Fruit fly (Drosophila melanogaster) whole organism, prepupa: ENCODE measurements around the gene Blimp-1.

Experiments
- Blimp-1 ChIP-seq: fragments of 200-800 bp; sonication (Bioruptor generic); optimal IDR thresholded peaks from 3 replicates; lab custom pipeline; 2017; ENCODE audit warnings: missing biosample characterization, missing genetic modification characterization, mild to moderate bottlenecking, moderate library complexity, missing genetic modification reagents
- CG10631 ChIP-seq: fragments of 200-800 bp; sonication (Bioruptor generic); optimal IDR thresholded peaks from 2 replicates; lab custom pipeline; 2016; ENCODE audit warnings: missing biosample characterization, missing genetic modification characterization
- CG10669 ChIP-seq: fragments of 200-800 bp; sonication (Bioruptor generic); optimal IDR thresholded peaks from 3 replicates; lab custom pipeline; 2018; ENCODE audit warnings: missing biosample characterization, mild to moderate bottlenecking, missing genetic modification characterization, moderate library complexity
- CG11294 ChIP-seq: fragments of 200-800 bp; sonication (Bioruptor generic); IDR thresholded peaks from 2 replicates; pipeline ENCODE4 v1.3.6; 2022; ENCODE audit warnings: missing biosample characterization, missing genetic modification characterization
- CG11762 ChIP-seq: fragments of 200-800 bp; sonication (Bioruptor generic); optimal IDR thresholded peaks from 3 replicates; lab custom pipeline; 2016; ENCODE audit warnings: missing biosample characterization, missing genetic modification characterization; ENCODE audit not compliant: insufficient read depth
- CG11902 ChIP-seq: fragments of 200-800 bp; sonication (Bioruptor generic); optimal IDR thresholded peaks from 3 replicates; lab custom pipeline; 2016; ENCODE audit warnings: missing biosample characterization, missing genetic modification characterization
- CG15336 ChIP-seq: fragments of 200-800 bp; sonication (Bioruptor generic); IDR thresholded peaks from 2 replicates; pipeline ENCODE4 v1.3.6; 2022; ENCODE audit warnings: missing biosample characterization, missing genetic modification characterization
- CG3032 ChIP-seq: fragments of 200-800 bp; optimal IDR thresholded peaks from 2 replicates; lab custom pipeline; 2019; ENCODE audit warnings: missing biosample characterization, mild to moderate bottlenecking, missing genetic modification characterization, moderate library complexity
- CG31627 ChIP-seq: fragments of 200-800 bp; sonication (Bioruptor generic); optimal IDR thresholded peaks from 3 replicates; lab custom pipeline; 2016; ENCODE audit warnings: missing biosample characterization, missing genetic modification characterization
- CG32006 ChIP-seq: fragments of 200-800 bp; sonication (Bioruptor generic); optimal IDR thresholded peaks from 3 replicates; lab custom pipeline; 2017; ENCODE audit warnings: missing biosample characterization, mild to moderate bottlenecking, missing genetic modification characterization
- CG34406 ChIP-seq: fragments of 200-800 bp; sonication (Bioruptor generic); optimal IDR thresholded peaks from 3 replicates; lab custom pipeline; 2016; ENCODE audit warnings: missing biosample characterization, missing genetic modification characterization
- CG3919 ChIP-seq: fragments of 200-800 bp; sonication (Bioruptor generic); optimal IDR thresholded peaks from 3 replicates; lab custom pipeline; 2016; ENCODE audit warnings: missing biosample characterization, missing genetic modification characterization
- CG4318 ChIP-seq: fragments of 200-800 bp; sonication (Bioruptor generic); optimal IDR thresholded peaks from 3 replicates; lab custom pipeline; 2017; ENCODE audit warnings: missing biosample characterization, mild to moderate bottlenecking, missing genetic modification characterization
- CG6163 ChIP-seq: fragments of 200-800 bp; sonication (Bioruptor generic); IDR thresholded peaks from 3 replicates; pipeline ENCODE4 v1.3.6; 2022; ENCODE audit warnings: missing biosample characterization, missing genetic modification characterization
- CG6276 ChIP-seq: fragments of 200-800 bp; sonication (Bioruptor generic); optimal IDR thresholded peaks from 2 replicates; lab custom pipeline; 2017; ENCODE audit warnings: missing biosample characterization, mild to moderate bottlenecking, missing genetic modification characterization
- CG6854 ChIP-seq: fragments of 200-800 bp; sonication (Bioruptor generic); optimal IDR thresholded peaks from 2 replicates; lab custom pipeline; 2017; ENCODE audit warnings: missing biosample characterization, mild to moderate bottlenecking, missing genetic modification characterization
- CG7368 ChIP-seq: fragments of 200-800 bp; sonication (Bioruptor generic); optimal IDR thresholded peaks from 3 replicates; lab custom pipeline; 2016; ENCODE audit warnings: missing biosample characterization, missing genetic modification characterization
- CG8119 ChIP-seq: fragments of 200-800 bp; sonication (Bioruptor generic); IDR thresholded peaks from 3 replicates; pipeline ENCODE4 v1.3.6; 2022; ENCODE audit warnings: missing biosample characterization, missing genetic modification characterization
- CG8319 ChIP-seq: fragments of 200-800 bp; sonication (Bioruptor generic); optimal IDR thresholded peaks from 3 replicates; lab custom pipeline; 2016; ENCODE audit warnings: missing biosample characterization, missing genetic modification characterization
- Eip75B ChIP-seq: fragments of 200-800 bp; sonication (Bioruptor generic); optimal IDR thresholded peaks from 3 replicates; lab custom pipeline; 2016; ENCODE audit warnings: missing biosample characterization, missing genetic modification characterization
- Eip78C ChIP-seq: fragments of 200-800 bp; sonication (Bioruptor generic); peaks from one replicate; lab custom pipeline; 2016; ENCODE audit warnings: missing biosample characterization, missing genetic modification characterization
- Ets21C ChIP-seq: fragments of 200-800 bp; sonication (Bioruptor generic); optimal IDR thresholded peaks from 3 replicates; lab custom pipeline; 2016; ENCODE audit warnings: missing biosample characterization, missing genetic modification characterization
- Ets96B ChIP-seq: fragments of 200-800 bp; optimal IDR thresholded peaks from 2 replicates; lab custom pipeline; 2019; ENCODE audit warnings: missing biosample characterization, mild to moderate bottlenecking, missing genetic modification characterization, moderate library complexity
- Gug ChIP-seq: fragments of 200-800 bp; sonication (Bioruptor generic); IDR thresholded peaks from 2 replicates; pipeline ENCODE4 v1.3.6; 2022; ENCODE audit warnings: missing biosample characterization, missing genetic modification characterization
- Hr38 ChIP-seq: sonication (Bioruptor generic); optimal IDR thresholded peaks from 2 replicates; lab custom pipeline; 2016; ENCODE audit warnings: missing biosample characterization, missing genetic modification characterization
- Hr39 ChIP-seq: fragments of 200-800 bp; sonication (Bioruptor generic); optimal IDR thresholded peaks from 2 replicates; lab custom pipeline; 2016; ENCODE audit warnings: missing biosample characterization, missing genetic modification characterization
- Hr4 ChIP-seq: fragments of 200-800 bp; sonication (Bioruptor generic); optimal IDR thresholded peaks from 3 replicates; lab custom pipeline; 2016; ENCODE audit warnings: missing biosample characterization, missing genetic modification characterization
- Met ChIP-seq: fragments of 200-800 bp; sonication (Bioruptor generic); optimal IDR thresholded peaks from 3 replicates; lab custom pipeline; 2016; ENCODE audit warnings: missing biosample characterization, missing genetic modification characterization
- OdsH ChIP-seq: fragments of 200-800 bp; sonication (Bioruptor generic); optimal IDR thresholded peaks from 3 replicates; lab custom pipeline; 2016; ENCODE audit warnings: missing biosample characterization, missing genetic modification characterization
- Smox ChIP-seq: fragments of 200-800 bp; sonication (Bioruptor generic); optimal IDR thresholded peaks from 3 replicates; lab custom pipeline; 2016; ENCODE audit warnings: missing biosample characterization, missing genetic modification characterization
- Sox102F ChIP-seq: fragments of 200-800 bp; sonication (Bioruptor generic); optimal IDR thresholded peaks from 2 replicates; lab custom pipeline; 2016; ENCODE audit warnings: missing biosample characterization, mild to moderate bottlenecking, missing genetic modification characterization
- Sox14 ChIP-seq: fragments of 200-800 bp; sonication (Bioruptor generic); optimal IDR thresholded peaks from 3 replicates; lab custom pipeline; 2016; ENCODE audit warnings: missing biosample characterization, missing genetic modification characterization
- Sox15 ChIP-seq: fragments of 200-800 bp; sonication (Bioruptor generic); optimal IDR thresholded peaks from 3 replicates; lab custom pipeline; 2016; ENCODE audit warnings: missing biosample characterization, missing genetic modification characterization
- achi ChIP-seq: fragments of 200-800 bp; sonication (Bioruptor generic); optimal IDR thresholded peaks from 3 replicates; lab custom pipeline; 2016; ENCODE audit warnings: missing biosample characterization, missing genetic modification characterization
- acj6 ChIP-seq: fragments of 200-800 bp; sonication (Bioruptor generic); optimal IDR thresholded peaks from 3 replicates; lab custom pipeline; 2016; ENCODE audit warnings: missing biosample characterization, missing genetic modification characterization
- cyc ChIP-seq: fragments of 200-800 bp; sonication (Bioruptor generic); optimal IDR thresholded peaks from 3 replicates; lab custom pipeline; 2016; ENCODE audit warnings: missing biosample characterization, missing genetic modification characterization
- dac ChIP-seq: fragments of 200-800 bp; sonication (Bioruptor generic); optimal IDR thresholded peaks from 2 replicates; lab custom pipeline; 2017; ENCODE audit warnings: missing biosample characterization, mild to moderate bottlenecking, missing genetic modification characterization
- dsx ChIP-seq: fragments of 200-800 bp; optimal IDR thresholded peaks from 3 replicates; lab custom pipeline; 2019; ENCODE audit warnings: missing biosample characterization, mild to moderate bottlenecking, missing genetic modification characterization, moderate library complexity; ENCODE audit not compliant: poor library complexity, severe bottlenecking
- eg ChIP-seq: fragments of 200-800 bp; sonication (Bioruptor generic); IDR thresholded peaks from 3 replicates; pipeline ENCODE4 v1.3.6; 2022; ENCODE audit warnings: missing biosample characterization, missing genetic modification characterization
- fd85E ChIP-seq: fragments of 200-800 bp; sonication (Bioruptor generic); optimal IDR thresholded peaks from 3 replicates; lab custom pipeline; 2016; ENCODE audit warnings: missing biosample characterization, missing genetic modification characterization
- lz ChIP-seq: fragments of 200-800 bp; sonication (Bioruptor generic); optimal IDR thresholded peaks from 3 replicates; lab custom pipeline; 2016; ENCODE audit warnings: missing biosample characterization, missing genetic modification characterization
- net ChIP-seq: fragments of 200-800 bp; sonication (Bioruptor generic); optimal IDR thresholded peaks from 3 replicates; lab custom pipeline; 2016; ENCODE audit warnings: missing biosample characterization, missing genetic modification characterization
- pdm3 ChIP-seq: fragments of 200-800 bp; sonication (Bioruptor generic); optimal IDR thresholded peaks from 3 replicates; lab custom pipeline; 2016; ENCODE audit warnings: missing biosample characterization, missing genetic modification characterization
- salr ChIP-seq, 2 experiments: fragments of 200-800 bp; sonication (Bioruptor generic); optimal IDR thresholded peaks; 3 replicates each; lab custom pipeline; 2016 to 2018; ENCODE audit warnings: missing biosample characterization in 2 of 2, missing genetic modification characterization in 2 of 2, mild to moderate bottlenecking in 1 of 2
- svp ChIP-seq: fragments of 200-800 bp; sonication (Bioruptor generic); peaks from one replicate; lab custom pipeline; 2016; ENCODE audit warnings: missing biosample characterization, missing genetic modification characterization
- topi ChIP-seq: fragments of 200-800 bp; sonication (Bioruptor generic); optimal IDR thresholded peaks from 3 replicates; lab custom pipeline; 2016; ENCODE audit warnings: missing biosample characterization, missing genetic modification characterization
- vri ChIP-seq: fragments of 200-800 bp; sonication (Bioruptor generic); optimal IDR thresholded peaks from 3 replicates; lab custom pipeline; 2016; ENCODE audit warnings: missing biosample characterization, mild to moderate bottlenecking, missing genetic modification characterization

Gene Blimp-1

DNA sequence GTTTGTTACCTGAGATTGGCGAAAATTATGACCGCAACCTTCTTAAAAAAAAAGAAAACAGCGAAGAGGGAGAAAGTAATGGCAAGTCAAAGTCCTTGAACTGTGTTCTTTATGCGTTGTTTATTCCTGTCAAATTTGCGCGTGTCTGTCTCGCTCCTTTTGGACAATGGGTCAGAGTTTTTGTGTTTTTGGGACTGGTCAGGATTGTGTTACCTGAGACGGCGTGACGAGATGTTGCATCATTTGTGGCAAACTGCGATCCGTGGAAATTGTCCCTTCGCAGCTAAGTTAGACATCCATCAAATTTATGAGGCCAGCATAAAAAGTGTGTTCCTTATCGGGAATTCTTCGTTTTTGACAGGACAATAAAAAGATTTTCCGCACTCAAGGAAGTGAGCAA is 7.5 kb upstream of the Blimp-1 start:
- TF ChIP-seq Blimp-1 (GFP tag; lab: Kevin White, UChicago) (peak; percentile 89), CG11762 (GFP tag; lab: Kevin White, UChicago) (no peak), fd85E (GFP tag; lab: Kevin White, UChicago) (no peak), topi (GFP tag; lab: Kevin White, UChicago) (no peak), CG10669 (GFP tag; lab: Kevin White, UChicago) (no peak), CG32006 (GFP tag; lab: Kevin White, UChicago) (no peak), vri (peak; percentile 2)

DNA sequence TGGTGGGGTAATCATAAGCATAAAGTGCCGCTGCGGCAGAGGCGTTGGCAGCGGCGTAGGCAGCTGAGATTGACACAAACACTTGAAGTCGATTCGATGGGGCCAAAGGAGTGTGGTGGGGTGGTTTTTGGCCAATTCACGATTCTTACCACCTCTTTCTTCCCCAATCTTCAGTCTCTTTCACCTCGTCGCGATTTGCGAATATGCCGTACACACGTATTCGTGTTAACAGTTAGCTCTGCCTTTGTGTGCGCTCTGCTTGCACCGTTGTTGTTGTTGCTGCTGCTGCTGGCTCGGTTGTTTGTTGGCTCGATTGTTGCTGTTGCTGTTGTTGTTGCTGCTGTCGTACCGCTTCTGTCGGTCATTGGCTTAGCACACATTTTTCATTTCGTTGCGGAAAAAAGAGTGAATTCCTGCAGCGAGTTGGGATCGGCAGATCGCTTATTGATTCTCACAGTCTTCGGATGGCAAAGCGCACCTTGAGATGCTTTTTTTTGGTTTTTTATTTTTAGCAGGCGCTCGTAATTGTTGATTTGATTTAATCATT is 5.6 kb upstream of the Blimp-1 start:
- TF ChIP-seq Met, result peak; percentile 27
- peak; percentile 17 for TF ChIP-seq Sox102F (GFP tag; lab: Kevin White, UChicago)
- TF ChIP-seq pdm3 (GFP tag; lab: Kevin White, UChicago), result no peak
- peak; percentile 2 for TF ChIP-seq Sox14 (GFP tag; lab: Kevin White, UChicago)
- TF ChIP-seq CG8119 (GFP tag; lab: Robert Waterston, UW), result no peak
- no peak for TF ChIP-seq dsx (GFP tag; lab: Kevin White, UChicago)
- no peak for TF ChIP-seq achi
- TF ChIP-seq CG6854 (GFP tag; lab: Kevin White, UChicago), result peak; percentile 65
- TF ChIP-seq CG32006 (GFP tag; lab: Kevin White, UChicago), result no peak
- TF ChIP-seq CG11762 (GFP tag; lab: Kevin White, UChicago), result no peak
- no peak for TF ChIP-seq cyc (GFP tag; lab: Kevin White, UChicago)
- TF ChIP-seq CG11902, result no peak
- TF ChIP-seq eg, result peak; percentile 36; the same call in 1 of the 3 replicates
- TF ChIP-seq Hr39 (GFP tag; lab: Kevin White, UChicago), result no peak
- no peak for TF ChIP-seq CG4318
- no peak for TF ChIP-seq CG10631 (GFP tag; lab: Kevin White, UChicago)
- TF ChIP-seq CG7368 (GFP tag; lab: Kevin White, UChicago), result no peak
- no peak for TF ChIP-seq CG3919
- TF ChIP-seq Eip78C (GFP tag; lab: Kevin White, UChicago), result peak; percentile 12
- no peak for TF ChIP-seq CG11294 (GFP tag; lab: Robert Waterston, UW)
- no peak for TF ChIP-seq lz (GFP tag; lab: Kevin White, UChicago)
- TF ChIP-seq Blimp-1 (GFP tag; lab: Kevin White, UChicago), result peak; percentile 99
- no peak for TF ChIP-seq Hr38 (GFP tag; lab: Kevin White, UChicago)
- peak; percentile 1 for TF ChIP-seq Eip75B (GFP tag; lab: Kevin White, UChicago)
- peak; percentile 16 for TF ChIP-seq svp (GFP tag; lab: Kevin White, UChicago)
- no peak for TF ChIP-seq acj6 (GFP tag; lab: Kevin White, UChicago)
- TF ChIP-seq Gug, result no peak

DNA sequence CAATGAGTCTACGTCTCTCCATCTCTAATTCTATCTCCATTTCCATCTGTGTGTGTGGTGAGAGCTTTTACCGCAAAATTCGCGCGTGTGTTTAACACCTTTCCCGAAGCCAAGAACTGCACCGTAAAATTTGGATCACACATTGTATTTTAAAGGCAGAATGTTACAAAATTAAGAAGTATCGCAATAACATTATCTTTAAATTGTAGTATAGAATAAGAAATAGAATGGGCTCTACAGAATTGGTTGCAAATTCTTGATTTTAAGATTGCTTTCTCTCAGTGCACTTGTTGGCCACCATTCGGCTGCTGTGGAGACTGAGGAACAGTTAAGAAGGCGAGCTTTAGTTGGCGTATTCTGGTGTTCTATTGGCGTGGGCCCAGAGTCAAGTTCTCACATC is 4.3 kb upstream of the Blimp-1 start:
- TF ChIP-seq Ets21C (GFP tag; lab: Kevin White, UChicago) (peak; percentile 2), CG8319 (GFP tag; lab: Kevin White, UChicago) (no peak), CG31627 (GFP tag; lab: Kevin White, UChicago) (peak; percentile 44), cyc (GFP tag; lab: Kevin White, UChicago) (peak; percentile 34), Sox15 (GFP tag; lab: Kevin White, UChicago) (no peak), acj6 (GFP tag; lab: Kevin White, UChicago) (peak; percentile 25), CG8119 (GFP tag; lab: Robert Waterston, UW) (peak; percentile 69), vri (no peak), CG10631 (GFP tag; lab: Kevin White, UChicago) (peak; percentile 26), CG6163 (peak; percentile 73), Smox (GFP tag; lab: Kevin White, UChicago) (peak; percentile 34), OdsH (GFP tag; lab: Kevin White, UChicago) (peak; percentile 57), dac (GFP tag; lab: Kevin White, UChicago) (peak; percentile 47), Hr4 (GFP tag; lab: Kevin White, UChicago) (no peak), CG11762 (GFP tag; lab: Kevin White, UChicago) (no peak), CG6276 (GFP tag; lab: Kevin White, UChicago) (peak; percentile 73), CG15336 (peak; percentile 83), Ets96B (tag; lab: Kevin White, UChicago) (no peak), Sox14 (GFP tag; lab: Kevin White, UChicago) (peak; percentile 65), svp (GFP tag; lab: Kevin White, UChicago) (peak; percentile 82), achi (peak; percentile 63), topi (GFP tag; lab: Kevin White, UChicago) (peak; percentile 60), CG3919 (peak; percentile 44), CG34406 (no peak), salr (GFP tag; optimal IDR thresholded peaks at IDR 0.05; lab: Kevin White, UChicago) (peak in 1 of 2 experiments; percentile 59), CG3032 (tag; lab: Kevin White, UChicago) (no peak), Eip75B (GFP tag; lab: Kevin White, UChicago) (peak; percentile 2), CG11294 (GFP tag; lab: Robert Waterston, UW) (no peak), Met (peak; percentile 65), net (GFP tag; lab: Kevin White, UChicago) (no peak)
